Worm (Caenorhabditis elegans) whole organism, L3 larva: ENCODE results near the gene tag-342.
A peak's percentile ranks its signal among the peaks of the same experiment; 100 is the strongest.

Experiments
- ama-1 ChIP-seq: fragments of 150-350 bp; optimal IDR thresholded peaks from 2 replicates; lab custom pipeline; 2018
- elt-2 ChIP-seq: sonication (generic microtip); optimal IDR thresholded peaks from 2 replicates; lab custom pipeline; 2016; ENCODE audit warnings: missing genetic modification reagents, mild to moderate bottlenecking, missing genetic modification characterization, missing compliant biosample characterization
- fos-1 ChIP-seq: fragments of 150-350 bp; optimal IDR thresholded peaks from 2 replicates; lab custom pipeline; 2014; ENCODE audit warnings: missing biosample characterization, missing genetic modification characterization
- jun-1 ChIP-seq: fragments of 150-350 bp; optimal IDR thresholded peaks from 2 replicates; lab custom pipeline; 2014; ENCODE audit warnings: missing biosample characterization, missing genetic modification reagents, missing genetic modification characterization
- lsy-12 ChIP-seq: sonication (generic microtip); optimal IDR thresholded peaks from 2 replicates; lab custom pipeline; 2016; ENCODE audit warnings: mild to moderate bottlenecking, missing genetic modification characterization, missing compliant biosample characterization
- mdl-1 ChIP-seq: fragments of 150-350 bp; optimal IDR thresholded peaks from 2 replicates; lab custom pipeline; 2014; ENCODE audit warnings: missing biosample characterization, missing genetic modification characterization
- nhr-12 ChIP-seq: fragments of 150-350 bp; optimal IDR thresholded peaks from 2 replicates; lab custom pipeline; 2014; ENCODE audit warnings: missing biosample characterization, missing genetic modification characterization
- nhr-237 ChIP-seq: fragments of 150-350 bp; optimal IDR thresholded peaks from 2 replicates; lab custom pipeline; 2014; ENCODE audit warnings: missing biosample characterization, missing genetic modification characterization
- pqm-1 ChIP-seq: fragments of 150-350 bp; optimal IDR thresholded peaks from 2 replicates; lab custom pipeline; 2017; ENCODE audit warnings: missing biosample characterization, missing genetic modification characterization, inconsistent platforms
- skn-1 ChIP-seq: fragments of 150-350 bp; optimal IDR thresholded peaks from 2 replicates; lab custom pipeline; 2014; ENCODE audit warnings: missing biosample characterization, missing genetic modification characterization
- unc-62 ChIP-seq: fragments of 150-350 bp; sonication (generic microtip); optimal IDR thresholded peaks from 4 replicates; lab custom pipeline; 2014; ENCODE audit warnings: missing biosample characterization, missing genetic modification reagents, missing genetic modification characterization
- zag-1 ChIP-seq: fragments of 150-350 bp; optimal IDR thresholded peaks from 2 replicates; lab custom pipeline; 2014; ENCODE audit warnings: missing biosample characterization, missing genetic modification characterization

DNA sequence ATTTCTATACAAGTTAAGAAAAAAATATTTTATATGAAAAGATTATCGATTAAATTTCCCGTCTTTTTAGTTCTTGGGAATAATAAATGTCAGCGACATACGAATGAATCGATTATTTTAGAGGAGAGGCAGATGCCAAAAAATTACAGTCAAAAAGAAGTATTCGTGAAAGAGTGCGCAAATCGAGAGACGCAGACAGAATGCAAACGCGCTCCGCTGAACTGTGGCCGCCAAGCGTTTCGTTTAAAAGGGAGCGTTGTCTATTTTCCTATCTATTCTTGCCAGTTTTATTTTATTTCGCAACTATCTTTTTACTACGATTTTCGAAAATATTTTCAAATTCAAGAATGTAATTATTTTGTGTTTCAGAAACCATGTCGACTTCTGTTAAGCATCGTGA is 862 bp upstream of the tag-342 start, which contains the start of gene baf-1:
- TF ChIP-seq pqm-1 (tag; lab: Kevin White, UChicago) (peak; percentile 16), fos-1 (tag; lab: Kevin White, UChicago) (no peak), lsy-12 (tag; lab: Kevin White, UChicago) (no peak), ama-1 (lab: Kevin White, UChicago) (peak; percentile 12), elt-2 (peak; percentile 50), zag-1 (tag; lab: Kevin White, UChicago) (no peak), unc-62 (GFP tag; lab: Kevin White, UChicago) (no peak), jun-1 (tag; lab: Kevin White, UChicago) (peak; percentile 27), mdl-1 (tag; lab: Kevin White, UChicago) (no peak), nhr-12 (tag; lab: Kevin White, UChicago) (no peak), skn-1 (tag; lab: Kevin White, UChicago) (peak; percentile 30), nhr-237 (tag; lab: Kevin White, UChicago) (no peak)
